Fruit fly (Drosophila melanogaster) whole organism, embryonic: ENCODE results near the gene CG32040.

Source experiments
- CG6654 ChIP-seq: fragments of 200-800 bp; sonication (Bioruptor generic); optimal IDR thresholded peaks from 2 replicates; lab custom pipeline; 2017; ENCODE audit warnings: missing biosample characterization, mild to moderate bottlenecking, missing genetic modification characterization
- Gsc ChIP-seq: fragments of 200-800 bp; sonication (Bioruptor generic); IDR thresholded peaks from 2 replicates; pipeline ENCODE4 v1.3.6; 2022; ENCODE audit warnings: missing biosample characterization, missing genetic modification characterization
- HmgD ChIP-seq: fragments of 200-800 bp; sonication (Bioruptor generic); optimal IDR thresholded peaks from 3 replicates; lab custom pipeline; 2016; ENCODE audit warnings: missing biosample characterization, missing genetic modification characterization
- Max ChIP-seq: fragments of 200-800 bp; sonication (Bioruptor generic); optimal IDR thresholded peaks from 2 replicates; lab custom pipeline; 2016; ENCODE audit warnings: missing biosample characterization, mild to moderate bottlenecking, missing genetic modification characterization
- pros ChIP-seq: fragments of 200-800 bp; sonication (Bioruptor generic); optimal IDR thresholded peaks from 3 replicates; lab custom pipeline; 2019; ENCODE audit warnings: missing biosample characterization, mild to moderate bottlenecking, missing genetic modification characterization, moderate library complexity
- trem ChIP-seq: fragments of 200-800 bp; optimal IDR thresholded peaks from 3 replicates; lab custom pipeline; 2019; ENCODE audit warnings: missing biosample characterization, mild to moderate bottlenecking, missing genetic modification characterization, moderate library complexity
- ttk ChIP-seq: fragments of 200-800 bp; sonication (Bioruptor generic); IDR thresholded peaks from 2 replicates; pipeline ENCODE4 v2.1.2; 2022; ENCODE audit warnings: missing biosample characterization, missing genetic modification characterization
- usp ChIP-seq: fragments of >200 bp; optimal IDR thresholded peaks from 2 replicates; lab custom pipeline; 2017; ENCODE audit warnings: missing biosample characterization, missing genetic modification characterization

- TF ChIP-seq ttk (GFP tag; lab: Robert Waterston, UW) (no peak), HmgD (GFP tag; lab: Kevin White, UChicago) (no peak), pros (GFP tag; lab: Kevin White, UChicago) (no peak), trem (tag; lab: Kevin White, UChicago) (no peak), CG6654 (GFP tag; lab: Kevin White, UChicago) (no peak), Gsc (GFP tag; lab: Robert Waterston, UW) (no peak), Max (GFP tag; lab: Kevin White, UChicago) (no peak), usp (GFP tag; lab: Kevin White, UChicago) (no peak)
Observed at dm6 chr3L:9398028-9398427, 44.2 kb downstream of the CG32040 start.
